Fruit fly (Drosophila melanogaster): ENCODE measurements around the gene rdgB.
A peak's percentile ranks its signal among the peaks of the same experiment; 100 is the strongest.

The rdgB gene

dm6 chrX:13749873-13750241 lies 12.7 kb upstream of the rdgB start:
- TF ChIP-seq CG17801 (GFP tag; optimal IDR thresholded peaks at IDR 0.05; ENCODE audit: partially characterized antibody): peak; percentile 5

dm6 chrX:13752543-13753046 lies 10.0 kb upstream of the rdgB start:
- TF ChIP-seq CG17801 (GFP tag; optimal IDR thresholded peaks at IDR 0.05; ENCODE audit: partially characterized antibody): no peak

dm6 chrX:13753101-13753758 lies 9.3 kb upstream of the rdgB start:
- no peak for TF ChIP-seq CG17801 (GFP tag; optimal IDR thresholded peaks at IDR 0.05; ENCODE audit: partially characterized antibody)

- TF ChIP-seq CG17801 (GFP tag; optimal IDR thresholded peaks at IDR 0.05; ENCODE audit: partially characterized antibody): peak; percentile 39
Observed at dm6 chrX:13753775-13754174, 8.8 kb upstream of the rdgB start.

- peak; percentile 85 for TF ChIP-seq CG17801 (GFP tag; optimal IDR thresholded peaks at IDR 0.05; ENCODE audit: partially characterized antibody)
Observed at dm6 chrX:13754476-13754875, 8.1 kb upstream of the rdgB start.

dm6 chrX:13755152-13755557 lies 7.4 kb upstream of the rdgB start, which contains the start of gene Pdcd4:
TSS of gene Pdcd4 (minus strand) at chrX:13755406.
- peak; percentile 3 for TF ChIP-seq CG17801 (GFP tag; optimal IDR thresholded peaks at IDR 0.05; ENCODE audit: partially characterized antibody)

- peak; percentile 58 for TF ChIP-seq CG17801 (GFP tag; optimal IDR thresholded peaks at IDR 0.05; ENCODE audit: partially characterized antibody)
Observed at dm6 chrX:13756776-13757312, 5.7 kb upstream of the rdgB start, which contains the start of the genes CG32625 and Rtc1. TSS of gene CG32625 (minus strand) at chrX:13756826. TSS of gene Rtc1 (plus strand) at chrX:13757179.

- peak; percentile 53 for TF ChIP-seq CG17801 (GFP tag; optimal IDR thresholded peaks at IDR 0.05; ENCODE audit: partially characterized antibody)
Observed at dm6 chrX:13758989-13759549, 3.5 kb upstream of the rdgB start, which contains the start of gene Yp3. TSS of gene Yp3 (plus strand) at chrX:13759546.

- TF ChIP-seq CG17801 (GFP tag; optimal IDR thresholded peaks at IDR 0.05; ENCODE audit: partially characterized antibody): no peak
Observed at dm6 chrX:13761762-13762371, 685 bp upstream of the rdgB start.

- TF ChIP-seq CG17801 (GFP tag; optimal IDR thresholded peaks at IDR 0.05; ENCODE audit: partially characterized antibody): peak; percentile 51
Observed at dm6 chrX:13764397-13765119, 2.0 kb downstream of the rdgB start.

dm6 chrX:13765217-13765616 lies 2.7 kb downstream of the rdgB start:
- TF ChIP-seq CG17801 (GFP tag; optimal IDR thresholded peaks at IDR 0.05; ENCODE audit: partially characterized antibody): no peak

- TF ChIP-seq CG17801 (GFP tag; optimal IDR thresholded peaks at IDR 0.05; ENCODE audit: partially characterized antibody): no peak
Observed at dm6 chrX:13766495-13766894, 3.9 kb downstream of the rdgB start.

dm6 chrX:13770768-13771167 lies 8.2 kb downstream of the rdgB start:
- no peak for TF ChIP-seq CG17801 (GFP tag; optimal IDR thresholded peaks at IDR 0.05; ENCODE audit: partially characterized antibody)

- no peak for TF ChIP-seq CG17801 (GFP tag; optimal IDR thresholded peaks at IDR 0.05; ENCODE audit: partially characterized antibody)
Observed at dm6 chrX:13778568-13778967, 16.0 kb downstream of the rdgB start.

dm6 chrX:13779696-13780095 lies 17.1 kb downstream of the rdgB start:
- peak; percentile 78 for TF ChIP-seq CG17801 (GFP tag; optimal IDR thresholded peaks at IDR 0.05; ENCODE audit: partially characterized antibody)
